Fruit fly (Drosophila melanogaster) whole organism, prepupa: ENCODE data around the gene CG42375.
A peak's percentile ranks its signal among the peaks of the same experiment; 100 is the strongest.

Source experiments
- Blimp-1 ChIP-seq: fragments of 200-800 bp; sonication (Bioruptor generic); optimal IDR thresholded peaks from 3 replicates; lab custom pipeline; 2017; ENCODE audit warnings: missing biosample characterization, missing genetic modification characterization, mild to moderate bottlenecking, moderate library complexity, missing genetic modification reagents
- CG11762 ChIP-seq: fragments of 200-800 bp; sonication (Bioruptor generic); optimal IDR thresholded peaks from 3 replicates; lab custom pipeline; 2016; ENCODE audit warnings: missing biosample characterization, missing genetic modification characterization; ENCODE audit not compliant: insufficient read depth
- CG16779 ChIP-seq: fragments of 200-800 bp; sonication (Bioruptor generic); optimal IDR thresholded peaks from 3 replicates; lab custom pipeline; 2017; ENCODE audit warnings: missing biosample characterization, mild to moderate bottlenecking, missing genetic modification characterization
- CG3032 ChIP-seq: fragments of 200-800 bp; optimal IDR thresholded peaks from 2 replicates; lab custom pipeline; 2019; ENCODE audit warnings: missing biosample characterization, mild to moderate bottlenecking, missing genetic modification characterization, moderate library complexity
- CG34406 ChIP-seq: fragments of 200-800 bp; sonication (Bioruptor generic); optimal IDR thresholded peaks from 3 replicates; lab custom pipeline; 2016; ENCODE audit warnings: missing biosample characterization, missing genetic modification characterization
- CG6276 ChIP-seq: fragments of 200-800 bp; sonication (Bioruptor generic); optimal IDR thresholded peaks from 2 replicates; lab custom pipeline; 2017; ENCODE audit warnings: missing biosample characterization, mild to moderate bottlenecking, missing genetic modification characterization
- CG6808 ChIP-seq: fragments of 200-800 bp; sonication (Bioruptor generic); optimal IDR thresholded peaks from 3 replicates; lab custom pipeline; 2017; ENCODE audit warnings: missing biosample characterization, missing genetic modification characterization, mild to moderate bottlenecking, moderate library complexity, missing genetic modification reagents
- CG6854 ChIP-seq: fragments of 200-800 bp; sonication (Bioruptor generic); optimal IDR thresholded peaks from 2 replicates; lab custom pipeline; 2017; ENCODE audit warnings: missing biosample characterization, mild to moderate bottlenecking, missing genetic modification characterization
- Eip75B ChIP-seq: fragments of 200-800 bp; sonication (Bioruptor generic); optimal IDR thresholded peaks from 3 replicates; lab custom pipeline; 2016; ENCODE audit warnings: missing biosample characterization, missing genetic modification characterization
- Hr38 ChIP-seq: sonication (Bioruptor generic); optimal IDR thresholded peaks from 2 replicates; lab custom pipeline; 2016; ENCODE audit warnings: missing biosample characterization, missing genetic modification characterization
- OdsH ChIP-seq: fragments of 200-800 bp; sonication (Bioruptor generic); optimal IDR thresholded peaks from 3 replicates; lab custom pipeline; 2016; ENCODE audit warnings: missing biosample characterization, missing genetic modification characterization
- Smox ChIP-seq: fragments of 200-800 bp; sonication (Bioruptor generic); optimal IDR thresholded peaks from 3 replicates; lab custom pipeline; 2016; ENCODE audit warnings: missing biosample characterization, missing genetic modification characterization
- Sox102F ChIP-seq: fragments of 200-800 bp; sonication (Bioruptor generic); optimal IDR thresholded peaks from 2 replicates; lab custom pipeline; 2016; ENCODE audit warnings: missing biosample characterization, mild to moderate bottlenecking, missing genetic modification characterization
- Sox14 ChIP-seq: fragments of 200-800 bp; sonication (Bioruptor generic); optimal IDR thresholded peaks from 3 replicates; lab custom pipeline; 2016; ENCODE audit warnings: missing biosample characterization, missing genetic modification characterization
- achi ChIP-seq: fragments of 200-800 bp; sonication (Bioruptor generic); optimal IDR thresholded peaks from 3 replicates; lab custom pipeline; 2016; ENCODE audit warnings: missing biosample characterization, missing genetic modification characterization
- acj6 ChIP-seq: fragments of 200-800 bp; sonication (Bioruptor generic); optimal IDR thresholded peaks from 3 replicates; lab custom pipeline; 2016; ENCODE audit warnings: missing biosample characterization, missing genetic modification characterization
- esn ChIP-seq: fragments of 200-800 bp; sonication (Bioruptor generic); optimal IDR thresholded peaks from 2 replicates; lab custom pipeline; 2016; ENCODE audit warnings: missing biosample characterization, mild to moderate bottlenecking, missing genetic modification characterization, moderate library complexity
- fd59A ChIP-seq: fragments of 200-800 bp; sonication (Bioruptor generic); optimal IDR thresholded peaks from 2 replicates; lab custom pipeline; 2017; ENCODE audit warnings: missing biosample characterization, mild to moderate bottlenecking, missing genetic modification characterization, missing genetic modification reagents
- fd85E ChIP-seq: fragments of 200-800 bp; sonication (Bioruptor generic); optimal IDR thresholded peaks from 3 replicates; lab custom pipeline; 2016; ENCODE audit warnings: missing biosample characterization, missing genetic modification characterization
- net ChIP-seq: fragments of 200-800 bp; sonication (Bioruptor generic); optimal IDR thresholded peaks from 3 replicates; lab custom pipeline; 2016; ENCODE audit warnings: missing biosample characterization, missing genetic modification characterization
- pdm3 ChIP-seq: fragments of 200-800 bp; sonication (Bioruptor generic); optimal IDR thresholded peaks from 3 replicates; lab custom pipeline; 2016; ENCODE audit warnings: missing biosample characterization, missing genetic modification characterization
- salr ChIP-seq, 2 experiments: fragments of 200-800 bp; sonication (Bioruptor generic); optimal IDR thresholded peaks; 3 replicates each; lab custom pipeline; 2016 to 2018; ENCODE audit warnings: missing biosample characterization in 2 of 2, missing genetic modification characterization in 2 of 2, mild to moderate bottlenecking in 1 of 2
- spab ChIP-seq: fragments of 200-800 bp; sonication (Bioruptor generic); optimal IDR thresholded peaks from 2 replicates; lab custom pipeline; 2017; ENCODE audit warnings: missing biosample characterization, mild to moderate bottlenecking, missing genetic modification characterization, missing genetic modification reagents

The CG42375 gene

dm6 chr3R:13827953-13828922 lies 48.8 kb downstream of the CG42375 start, which contains the start of gene Mst87F (continued):
- TF ChIP-seq spab (GFP tag; lab: Kevin White, UChicago) = peak; percentile 4
- TF ChIP-seq Hr38 (GFP tag; lab: Kevin White, UChicago) = no peak
- TF ChIP-seq fd59A (GFP tag; lab: Kevin White, UChicago) = no peak
- TF ChIP-seq CG6808 (GFP tag; lab: Kevin White, UChicago) = peak; percentile 15
- no peak for TF ChIP-seq Blimp-1 (GFP tag; lab: Kevin White, UChicago)
- TF ChIP-seq CG16779 (tag; lab: Kevin White, UChicago) = no peak
- TF ChIP-seq CG6854 (GFP tag; lab: Kevin White, UChicago) = no peak
- TF ChIP-seq CG34406 = no peak
- no peak for TF ChIP-seq Sox14
- no peak for TF ChIP-seq fd85E (GFP tag; lab: Kevin White, UChicago)
- no peak for TF ChIP-seq Smox (GFP tag; lab: Kevin White, UChicago)
- TF ChIP-seq salr (GFP tag; optimal IDR thresholded peaks at IDR 0.05; lab: Kevin White, UChicago) = no peak
- TF ChIP-seq Eip75B (GFP tag; lab: Kevin White, UChicago) = peak; percentile 22
- TF ChIP-seq pdm3 (GFP tag; lab: Kevin White, UChicago) = no peak
- no peak for TF ChIP-seq Sox102F (GFP tag; lab: Kevin White, UChicago)
- peak; percentile 15 for TF ChIP-seq CG3032 (tag; lab: Kevin White, UChicago)
- TF ChIP-seq CG11762 = no peak
- TF ChIP-seq esn = no peak
- TF ChIP-seq OdsH = no peak
- TF ChIP-seq achi = peak; percentile 22
- peak; percentile 1 for TF ChIP-seq net
- TF ChIP-seq acj6 (GFP tag; lab: Kevin White, UChicago) = no peak
- TF ChIP-seq CG6276 (GFP tag; lab: Kevin White, UChicago) = peak; percentile 5
